Fruit fly (Drosophila melanogaster): ENCODE results near the gene Ranbp21.

The Ranbp21 gene

DNA sequence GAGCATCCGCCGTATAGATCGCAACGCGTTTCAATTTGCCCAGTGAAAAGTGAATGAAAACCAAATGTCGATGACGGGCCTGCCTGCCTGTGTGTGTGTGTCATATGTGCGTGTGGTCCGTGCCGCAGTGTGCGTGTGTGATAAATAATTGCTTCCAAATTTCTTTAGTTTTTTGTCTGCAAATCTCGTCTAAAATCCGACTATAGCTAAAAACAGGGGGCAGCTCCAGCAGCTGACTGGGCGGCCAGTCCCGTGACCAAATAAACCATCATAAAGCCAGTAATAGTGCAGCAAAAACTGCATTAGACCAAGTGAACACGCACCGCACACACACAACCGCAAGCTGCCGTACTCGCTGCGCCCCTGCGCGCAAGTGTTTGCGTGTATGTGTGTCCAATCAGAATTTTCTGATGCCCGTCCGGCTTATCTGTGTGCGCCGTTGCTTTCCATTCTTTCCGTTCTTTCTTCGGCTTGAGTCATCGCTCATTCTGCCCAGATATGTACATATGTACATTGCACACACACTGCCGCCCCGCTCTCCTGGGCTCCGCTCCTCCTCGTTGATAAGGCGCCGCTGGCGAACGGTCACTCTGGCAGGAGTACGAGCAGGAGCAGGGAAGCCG is 45.3 kb upstream of the Ranbp21 start:
- TF ChIP-seq pan (optimal IDR thresholded peaks at IDR 0.05) (no peak), tai (GFP tag; optimal IDR thresholded peaks at IDR 0.05) (no peak), CG9705 (GFP tag; optimal IDR thresholded peaks at IDR 0.05) (peak; percentile 48), CG32264 (GFP tag; optimal IDR thresholded peaks at IDR 0.05) (no peak), Myc (optimal IDR thresholded peaks at IDR 0.05) (no peak), foxo (GFP tag; optimal IDR thresholded peaks at IDR 0.05) (peak in 1 of 2 experiments; percentile 7), Jra (GFP tag; optimal IDR thresholded peaks at IDR 0.05) (peak; percentile 41), dl (GFP tag; optimal IDR thresholded peaks at IDR 0.05; ENCODE audit: insufficient read depth in 1 of 2, partially characterized antibody in 2 of 2) (no peak), fru (GFP tag; optimal IDR thresholded peaks at IDR 0.05) (no peak), usp (GFP tag; optimal IDR thresholded peaks at IDR 0.05) (no peak), sage (GFP tag; optimal IDR thresholded peaks at IDR 0.05) (no peak), N (GFP tag; optimal IDR thresholded peaks at IDR 0.05) (peak; percentile 96), Rel (GFP tag; optimal IDR thresholded peaks at IDR 0.05) (no peak), Rel (tag; optimal IDR thresholded peaks at IDR 0.05) (peak; percentile 9), sv (GFP tag; optimal IDR thresholded peaks at IDR 0.05) (no peak), HLH106 (tag; optimal IDR thresholded peaks at IDR 0.05) (peak; percentile 20), Hr78 (GFP tag; optimal IDR thresholded peaks at IDR 0.05) (no peak), Abd-B (GFP tag; optimal IDR thresholded peaks at IDR 0.05) (peak; percentile 50), brk (GFP tag; optimal IDR thresholded peaks at IDR 0.05) (no peak), br (GFP tag; optimal IDR thresholded peaks at IDR 0.05) (no peak), Mio (GFP tag; optimal IDR thresholded peaks at IDR 0.05) (no peak), OdsH (GFP tag; optimal IDR thresholded peaks at IDR 0.05) (peak; percentile 19), CrebA (GFP tag; optimal IDR thresholded peaks at IDR 0.05; ENCODE audit: borderline replicate concordance) (no peak), ey (GFP tag; optimal IDR thresholded peaks at IDR 0.05) (no peak), Hnf4 (GFP tag; optimal IDR thresholded peaks at IDR 0.05) (no peak), h (GFP tag; optimal IDR thresholded peaks at IDR 0.05) (peak; percentile 38), Hr83 (GFP tag; optimal IDR thresholded peaks at IDR 0.05; ENCODE audit: poor library complexity, severe bottlenecking) (peak; percentile 62), dmrt93B (GFP tag; optimal IDR thresholded peaks at IDR 0.05) (no peak), Sp1 (GFP tag; optimal IDR thresholded peaks at IDR 0.05) (peak; percentile 12), Dif (GFP tag; optimal IDR thresholded peaks at IDR 0.05; ENCODE audit: partially characterized antibody) (peak; percentile 16), psq (GFP tag; optimal IDR thresholded peaks at IDR 0.05) (peak; percentile 44), jim (GFP tag; optimal IDR thresholded peaks at IDR 0.05) (no peak), rgr (GFP tag; optimal IDR thresholded peaks at IDR 0.05) (peak; percentile 30), GATAd (GFP tag; optimal IDR thresholded peaks at IDR 0.05) (no peak), Vsx2 (GFP tag; optimal IDR thresholded peaks at IDR 0.05; ENCODE audit: partially characterized antibody) (no peak), woc (GFP tag; optimal IDR thresholded peaks at IDR 0.05) (no peak), lola (GFP tag; optimal IDR thresholded peaks at IDR 0.05) (no peak), dsf (GFP tag; optimal IDR thresholded peaks at IDR 0.05; ENCODE audit: borderline replicate concordance) (no peak), Dfd (GFP tag; optimal IDR thresholded peaks at IDR 0.05) (no peak)

DNA sequence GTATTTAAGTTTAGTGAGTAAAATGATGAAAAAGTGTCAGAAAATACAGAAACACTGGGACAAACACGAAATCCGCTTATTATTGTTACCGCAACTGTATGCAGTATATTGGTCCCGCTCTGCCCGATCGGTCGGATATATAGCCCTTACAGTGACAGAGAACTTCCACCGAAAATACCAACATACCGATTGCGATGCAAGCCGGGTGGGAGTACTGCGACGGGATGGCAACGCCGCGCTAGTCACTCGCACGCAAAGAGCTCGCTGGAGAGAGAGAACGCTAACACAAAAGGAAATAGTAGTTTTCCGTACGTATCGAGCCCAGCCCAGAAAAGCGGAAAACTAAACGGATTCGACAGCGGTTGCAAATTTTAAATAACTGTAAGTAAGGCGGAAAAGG is 44.8 kb upstream of the Ranbp21 start, which contains the start of gene Cdc42:
Gene Cdc42, plus strand, starts transcription at position 247 of the 400 bp plus-strand sequence.
- TF ChIP-seq Hr83 (GFP tag; optimal IDR thresholded peaks at IDR 0.05; ENCODE audit: poor library complexity, severe bottlenecking) (peak; percentile 12), Vsx2 (GFP tag; optimal IDR thresholded peaks at IDR 0.05; ENCODE audit: partially characterized antibody) (no peak)

Measured in whole organism, wandering third instar larva.